Worm (Caenorhabditis elegans) whole organism, L1 larva: Measurements from ENCODE around the gene C38C3.3.

ENCODE experiments used
- C16A3.4 ChIP-seq: fragments of 150-350 bp; optimal IDR thresholded peaks from 2 replicates; lab custom pipeline; 2014; ENCODE audit warnings: missing biosample characterization, missing genetic modification characterization
- Y116A8C.19 ChIP-seq: sonication (generic microtip); optimal IDR thresholded peaks from 2 replicates; lab custom pipeline; 2016; ENCODE audit warnings: missing compliant biosample characterization, missing genetic modification characterization, borderline replicate concordance
- aly-2 ChIP-seq: fragments of 150-350 bp; optimal IDR thresholded peaks from 2 replicates; lab custom pipeline; 2014; ENCODE audit warnings: missing biosample characterization, missing genetic modification characterization
- ceh-8 ChIP-seq: fragments of 200-800 bp; sonication (Bioruptor generic); optimal IDR thresholded peaks from 2 replicates; lab custom pipeline; 2018; ENCODE audit warnings: mild to moderate bottlenecking, missing genetic modification characterization, moderate library complexity, missing compliant biosample characterization
- ceh-82 ChIP-seq, 3 experiments: fragments of 150-350 bp in 1 of 3; sonication (generic microtip) in 2 of 3; optimal IDR thresholded peaks; 2 replicates each; lab custom pipeline; 2014 to 2017; ENCODE audit warnings: missing biosample characterization in 3 of 3, missing genetic modification characterization in 3 of 3
- dsc-1 ChIP-seq: sonication (generic microtip); optimal IDR thresholded peaks from 2 replicates; lab custom pipeline; 2016; ENCODE audit warnings: mild to moderate bottlenecking, missing genetic modification characterization, missing compliant biosample characterization
- efl-1 ChIP-seq, 4 experiments: fragments of 150-350 bp; optimal IDR thresholded peaks in 3 of 4; peaks in 1 of 4; 1 replicate in 1 of 4; 2 replicates in 3 of 4; lab custom pipeline; 2014; ENCODE audit warnings: missing biosample characterization in 2 of 4, missing genetic modification characterization in 2 of 4, missing genetic modification reagents in 2 of 4
- efl-3 ChIP-seq: fragments of 200-800 bp; sonication (Bioruptor generic); optimal IDR thresholded peaks from 2 replicates; lab custom pipeline; 2018; ENCODE audit warnings: mild to moderate bottlenecking, missing genetic modification characterization, missing compliant biosample characterization
- egl-13 ChIP-seq: sonication (generic microtip); optimal IDR thresholded peaks from 2 replicates; lab custom pipeline; 2016; ENCODE audit warnings: missing genotype, missing genetic modification reagents, missing genetic modification characterization, missing compliant biosample characterization
- elt-2 ChIP-seq: sonication (generic microtip); optimal IDR thresholded peaks from 2 replicates; lab custom pipeline; 2016; ENCODE audit warnings: missing genetic modification characterization, mild to moderate bottlenecking, inconsistent platforms, missing compliant biosample characterization, missing genetic modification reagents
- fkh-4 ChIP-seq: sonication (generic microtip); optimal IDR thresholded peaks from 2 replicates; lab custom pipeline; 2016; ENCODE audit warnings: missing compliant biosample characterization, missing genetic modification characterization, borderline replicate concordance
- fkh-8 ChIP-seq: sonication (generic microtip); optimal IDR thresholded peaks from 2 replicates; lab custom pipeline; 2016; ENCODE audit warnings: mild to moderate bottlenecking, missing genetic modification characterization, missing compliant biosample characterization
- grh-1 ChIP-seq: fragments of 200-800 bp; sonication (Bioruptor generic); IDR thresholded peaks from 2 replicates; pipeline ENCODE4 v1.3.6; 2022; ENCODE audit warnings: missing genetic modification reagents, missing genetic modification characterization, missing compliant biosample characterization
- hlh-4 ChIP-seq: sonication (generic microtip); optimal IDR thresholded peaks from 2 replicates; lab custom pipeline; 2016; ENCODE audit warnings: mild to moderate bottlenecking, missing genetic modification characterization, missing compliant biosample characterization
- hpl-2 ChIP-seq: fragments of 150-350 bp; optimal IDR thresholded peaks from 2 replicates; lab custom pipeline; 2014; ENCODE audit warnings: missing biosample characterization, missing genetic modification reagents, missing genetic modification characterization
- lin-14 ChIP-seq: fragments of 200-800 bp; sonication (Bioruptor generic); optimal IDR thresholded peaks from 2 replicates; lab custom pipeline; 2018; ENCODE audit warnings: mild to moderate bottlenecking, missing genetic modification characterization, moderate library complexity, missing compliant biosample characterization
- lir-3 ChIP-seq: sonication (generic microtip); optimal IDR thresholded peaks from 2 replicates; lab custom pipeline; 2016; ENCODE audit warnings: mild to moderate bottlenecking, missing genetic modification characterization, moderate library complexity, missing compliant biosample characterization; ENCODE audit not compliant: poor library complexity
- lsy-2 ChIP-seq, 2 experiments: fragments of 150-350 bp; optimal IDR thresholded peaks; 2 replicates each; lab custom pipeline; 2014; ENCODE audit warnings: missing biosample characterization in 2 of 2, missing genetic modification characterization in 2 of 2
- mab-9 ChIP-seq: fragments of 200-800 bp; sonication (Bioruptor generic); IDR thresholded peaks from 2 replicates; pipeline ENCODE4 v1.3.6; 2022; ENCODE audit warnings: missing genetic modification reagents, missing genetic modification characterization, missing compliant biosample characterization
- mef-2 ChIP-seq: fragments of 150-350 bp; optimal IDR thresholded peaks from 2 replicates; lab custom pipeline; 2014; ENCODE audit warnings: missing biosample characterization, missing genetic modification characterization
- nhr-12 ChIP-seq: sonication (generic microtip); optimal IDR thresholded peaks from 2 replicates; lab custom pipeline; 2017; ENCODE audit warnings: missing biosample characterization, missing genetic modification characterization
- nhr-76 ChIP-seq: sonication (generic microtip); optimal IDR thresholded peaks from 2 replicates; lab custom pipeline; 2017; ENCODE audit warnings: missing biosample characterization, missing genetic modification characterization
- nhr-84 ChIP-seq: sonication (generic microtip); optimal IDR thresholded peaks from 2 replicates; lab custom pipeline; 2017; ENCODE audit warnings: missing biosample characterization, missing genetic modification characterization
- nhr-85 ChIP-seq: sonication (generic microtip); peaks from one replicate; lab custom pipeline; 2016; ENCODE audit warnings: missing genetic modification characterization, inconsistent platforms, missing compliant biosample characterization
- nhr-90 ChIP-seq: sonication (generic microtip); optimal IDR thresholded peaks from 2 replicates; lab custom pipeline; 2016; ENCODE audit warnings: mild to moderate bottlenecking, missing genetic modification characterization, missing compliant biosample characterization; ENCODE audit not compliant: poor library complexity
- pag-3 ChIP-seq: sonication (generic microtip); optimal IDR thresholded peaks from 2 replicates; lab custom pipeline; 2017; ENCODE audit warnings: missing genetic modification characterization, mild to moderate bottlenecking, missing compliant biosample characterization, antibody characterized with exemption, borderline replicate concordance; ENCODE audit not compliant: insufficient read depth
- pax-3 ChIP-seq: fragments of 200-800 bp; sonication (Bioruptor generic); optimal IDR thresholded peaks from 2 replicates; lab custom pipeline; 2018; ENCODE audit warnings: mild to moderate bottlenecking, missing genetic modification characterization, moderate library complexity, missing compliant biosample characterization
- pqm-1 ChIP-seq: sonication (generic microtip); optimal IDR thresholded peaks from 3 replicates; lab custom pipeline; 2017; ENCODE audit warnings: missing biosample characterization, missing genetic modification characterization
- snpc-4 ChIP-seq: fragments of 150-350 bp; optimal IDR thresholded peaks from 2 replicates; lab custom pipeline; 2014; ENCODE audit warnings: missing biosample characterization, missing genetic modification characterization
- snu-23 ChIP-seq: sonication (generic microtip); optimal IDR thresholded peaks from 2 replicates; lab custom pipeline; 2016; ENCODE audit warnings: missing genetic modification characterization, missing compliant biosample characterization
- zag-1 ChIP-seq: fragments of 150-350 bp; optimal IDR thresholded peaks from 2 replicates; lab custom pipeline; 2014; ENCODE audit warnings: missing biosample characterization, missing genetic modification characterization

C38C3.3 gene

ce11 chrV:1505995-1506394 lies 10.6 kb downstream of the C38C3.3 start, which contains the start of gene sru-28:
TSS of gene sru-28 (plus strand) at chrV:1506295.
- TF ChIP-seq hpl-2 (GFP tag; lab: Kevin White, UChicago) (no peak), aly-2 (no peak), mef-2 (no peak), egl-13 (no peak), lsy-2 (tag; optimal IDR thresholded peaks at IDR 0.05; lab: Kevin White, UChicago) (no peak), nhr-84 (tag; lab: Kevin White, UChicago) (no peak), nhr-12 (tag; lab: Kevin White, UChicago) (no peak), fkh-8 (tag; lab: Kevin White, UChicago) (no peak), efl-1 (optimal IDR thresholded peaks at IDR 0.05; lab: Kevin White, UChicago) (no peak), efl-1 (GFP tag; optimal IDR thresholded peaks at IDR 0.05 in 1 of 2; lab: Kevin White, UChicago) (no peak), zag-1 (tag; lab: Kevin White, UChicago) (no peak), mab-9 (GFP tag; lab: Robert Waterston, UW) (no peak), hlh-4 (tag; lab: Kevin White, UChicago) (no peak)
- TF ChIP-seq, all 84 proteins: peak for 0

ce11 chrV:1511537-1511936 lies 16.1 kb downstream of the C38C3.3 start, which contains the start of gene nhr-260:
TSS of gene nhr-260 (minus strand) at chrV:1511637.
- TF ChIP-seq pag-3 (tag; lab: Kevin White, UChicago) (no peak), efl-1 (optimal IDR thresholded peaks at IDR 0.05; lab: Kevin White, UChicago) (no peak), efl-1 (GFP tag; optimal IDR thresholded peaks at IDR 0.05 in 1 of 2; lab: Kevin White, UChicago) (peak in 1 of 2 experiments; percentile 78)

- TF ChIP-seq nhr-85 (tag; lab: Kevin White, UChicago) (no peak), lin-14 (GFP tag; lab: Kevin White, UChicago) (no peak), snpc-4 (tag; lab: Kevin White, UChicago) (no peak), Y116A8C.19 (tag; lab: Kevin White, UChicago) (no peak), grh-1 (GFP tag; lab: Robert Waterston, UW) (no peak), lir-3 (tag; lab: Kevin White, UChicago) (no peak), fkh-4 (tag; lab: Kevin White, UChicago) (no peak), mab-9 (GFP tag; lab: Robert Waterston, UW) (no peak), ceh-8 (GFP tag; lab: Kevin White, UChicago) (no peak), ceh-82 (tag; optimal IDR thresholded peaks at IDR 0.05; lab: Kevin White, UChicago) (no peak), pax-3 (tag; lab: Kevin White, UChicago) (no peak), hpl-2 (GFP tag; lab: Kevin White, UChicago) (no peak), C16A3.4 (tag; lab: Kevin White, UChicago) (no peak), nhr-76 (tag; lab: Kevin White, UChicago) (no peak), efl-3 (GFP tag; lab: Kevin White, UChicago) (no peak), elt-2 (tag; lab: Kevin White, UChicago) (no peak), zag-1 (tag; lab: Kevin White, UChicago) (no peak)
These were observed 26.4 kb downstream of the C38C3.3 start, which contains the start of gene str-240 for ce11 chrV:1521845-1522244. TSS of gene str-240 (minus strand) at chrV:1521945.

ce11 chrV:1522485-1522884 lies 27.1 kb downstream of the C38C3.3 start, which contains the start of gene str-243:
TSS of gene str-243 (plus strand) at chrV:1522785.
- TF ChIP-seq pqm-1 (tag; lab: Kevin White, UChicago) (no peak), dsc-1 (tag; lab: Kevin White, UChicago) (no peak), efl-1 (optimal IDR thresholded peaks at IDR 0.05; lab: Kevin White, UChicago) (no peak), efl-1 (GFP tag; optimal IDR thresholded peaks at IDR 0.05 in 1 of 2; lab: Kevin White, UChicago) (peak in 1 of 2 experiments; percentile 9)

ce11 chrV:1527985-1528384 lies 32.6 kb downstream of the C38C3.3 start, which contains the start of gene str-236:
TSS of gene str-236 (minus strand) at chrV:1528085.
- no peak for TF ChIP-seq snu-23 (GFP tag; lab: Kevin White, UChicago)
- no peak for TF ChIP-seq nhr-90 (tag; lab: Kevin White, UChicago)
